Fruit fly (Drosophila melanogaster) ovary, adult (tissue): ENCODE measurements around the gene Mekk1.
A peak's percentile ranks its signal among the peaks of the same experiment; 100 is the strongest.

ENCODE experiments used
- CG17801 ChIP-seq: fragments of 200-800 bp; optimal IDR thresholded peaks from 2 replicates; lab custom pipeline; 2019; ENCODE audit warnings: missing biosample characterization, mild to moderate bottlenecking, missing genetic modification characterization, moderate library complexity; ENCODE audit not compliant: partially characterized antibody

Gene Mekk1

dm6 chr3R:18743270-18743922, at the start of gene Mekk1:
Gene Mekk1 (minus strand): TSS chr3R:18743594.
- peak; percentile 35 for TF ChIP-seq CG17801 (GFP tag; lab: Kevin White, UChicago)

DNA sequence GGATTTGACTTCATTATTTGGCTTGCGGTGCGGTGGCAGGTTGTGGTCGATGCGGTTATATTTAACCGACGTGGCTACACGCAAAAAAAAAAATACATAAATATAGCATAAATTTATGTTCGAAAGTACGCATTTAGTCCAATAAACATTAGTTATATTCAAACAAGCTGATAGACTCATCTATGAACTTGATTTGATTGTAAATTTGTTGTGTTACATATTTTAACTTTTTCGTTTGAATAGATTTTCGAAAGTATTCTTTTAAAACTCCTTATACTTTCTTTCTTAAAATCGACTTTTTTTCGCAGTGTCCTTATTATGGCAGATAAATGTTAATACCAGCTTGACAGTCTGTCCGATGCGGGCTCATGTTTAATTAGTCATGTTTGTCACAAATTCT, 47.2 kb upstream of the Mekk1 start:
- no peak for TF ChIP-seq CG17801 (GFP tag; lab: Kevin White, UChicago)

DNA sequence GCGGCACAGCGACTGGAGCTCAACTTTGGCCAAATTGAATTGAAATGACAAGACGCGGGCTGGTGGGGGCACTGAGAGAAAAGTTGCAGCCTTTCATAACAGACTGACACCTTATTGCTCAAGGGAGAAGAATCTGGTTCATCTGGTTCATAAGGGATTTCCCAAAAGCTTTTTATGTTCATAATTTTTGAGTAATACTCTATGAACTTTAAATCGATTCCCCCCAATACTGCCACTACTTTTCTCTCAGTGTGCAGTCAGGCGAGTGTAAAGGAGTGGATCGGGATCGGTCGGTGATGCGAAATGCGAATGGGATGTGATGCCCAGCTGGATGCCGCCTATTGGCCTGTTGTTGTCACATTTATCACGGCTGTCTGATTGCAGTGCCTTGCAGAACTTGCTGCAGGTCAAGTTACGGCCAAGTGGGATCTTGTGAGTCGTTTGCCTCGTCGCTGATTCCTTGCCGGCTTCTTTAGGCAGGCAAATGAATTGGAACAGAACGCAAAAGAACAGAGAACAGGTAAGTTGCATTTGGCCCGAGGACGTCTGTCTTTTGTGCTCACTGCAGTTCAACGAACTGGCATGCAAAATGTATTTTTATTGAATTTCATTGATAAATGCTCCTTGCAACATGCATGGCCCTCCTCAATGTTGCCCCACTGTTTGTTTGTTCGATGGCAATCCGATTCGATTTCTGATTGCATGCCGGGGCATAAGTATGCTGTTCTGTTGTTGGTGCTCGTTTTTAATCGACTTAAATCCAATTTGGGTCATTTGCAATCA, 45.2 kb upstream of the Mekk1 start:
- TF ChIP-seq CG17801 (GFP tag; lab: Kevin White, UChicago), result no peak

DNA sequence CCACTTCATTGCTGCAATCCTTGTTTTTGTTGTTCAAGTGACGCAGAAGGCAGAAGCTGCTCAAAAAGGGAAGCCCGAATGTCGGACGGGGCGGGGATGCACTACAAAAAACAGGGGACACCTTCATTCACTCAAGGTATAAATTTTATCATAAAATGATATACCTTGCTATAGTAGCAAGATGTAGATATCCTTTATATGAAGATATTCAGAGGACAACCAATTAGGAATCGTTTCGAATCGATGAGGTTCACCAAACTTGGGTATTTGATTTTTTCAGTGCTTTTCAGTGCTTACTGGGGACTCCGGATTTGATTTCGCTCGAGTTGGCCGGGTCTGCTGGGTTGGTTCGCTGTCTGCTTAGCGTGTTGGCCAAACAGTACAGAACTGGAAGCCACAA, 43.8 kb upstream of the Mekk1 start:
- no peak for TF ChIP-seq CG17801 (GFP tag; lab: Kevin White, UChicago)

dm6 chr3R:18785741-18786140, 42.3 kb upstream of the Mekk1 start:
- no peak for TF ChIP-seq CG17801 (GFP tag; lab: Kevin White, UChicago)

DNA sequence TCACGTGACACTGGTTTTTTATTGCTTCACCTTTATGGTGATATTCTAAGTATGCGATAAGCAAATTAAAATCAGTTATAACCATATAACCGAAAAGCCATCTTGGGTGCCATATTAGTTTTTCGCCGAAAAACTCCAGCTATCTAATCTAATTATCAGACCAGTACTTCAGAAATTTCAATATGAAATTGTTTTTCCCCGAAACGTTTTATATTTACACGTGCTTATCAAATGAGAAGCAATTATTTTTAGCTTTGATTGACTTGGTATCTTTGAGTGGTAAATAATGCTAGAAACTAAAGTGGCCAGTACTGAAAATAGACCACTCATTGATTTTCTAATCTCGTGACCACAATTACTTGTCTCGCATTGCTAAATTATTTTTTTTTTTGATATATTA, 39.8 kb upstream of the Mekk1 start:
- no peak for TF ChIP-seq CG17801 (GFP tag; lab: Kevin White, UChicago)

dm6 chr3R:18758548-18759257, 15.3 kb upstream of the Mekk1 start, which contains the start of gene Epg5:
Gene Epg5 (minus strand): TSS chr3R:18758873.
- peak; percentile 61 for TF ChIP-seq CG17801 (GFP tag; lab: Kevin White, UChicago)

- no peak for TF ChIP-seq CG17801 (GFP tag; lab: Kevin White, UChicago)
Observed at dm6 chr3R:18749786-18750185, 6.4 kb upstream of the Mekk1 start.

DNA sequence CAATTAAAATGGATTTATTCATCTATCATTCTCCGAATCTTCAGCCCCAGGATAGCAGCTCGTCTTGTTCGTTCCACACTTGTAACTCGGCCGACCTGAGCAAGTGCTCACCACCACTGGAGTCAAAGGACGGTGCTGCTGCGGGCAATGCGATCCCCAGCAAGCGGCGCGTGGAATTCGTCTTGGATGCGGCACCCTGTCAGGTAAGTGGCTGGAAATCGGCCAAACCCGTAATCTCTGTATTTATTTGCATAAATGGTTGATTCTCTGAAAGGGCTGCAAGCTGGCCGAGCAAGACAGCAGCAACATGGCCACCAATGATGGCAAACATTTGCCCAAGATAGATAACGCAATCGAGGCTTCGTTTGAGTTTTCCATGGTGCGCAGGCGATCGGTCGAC, 4.7 kb upstream of the Mekk1 start:
- no peak for TF ChIP-seq CG17801 (GFP tag; lab: Kevin White, UChicago)

DNA sequence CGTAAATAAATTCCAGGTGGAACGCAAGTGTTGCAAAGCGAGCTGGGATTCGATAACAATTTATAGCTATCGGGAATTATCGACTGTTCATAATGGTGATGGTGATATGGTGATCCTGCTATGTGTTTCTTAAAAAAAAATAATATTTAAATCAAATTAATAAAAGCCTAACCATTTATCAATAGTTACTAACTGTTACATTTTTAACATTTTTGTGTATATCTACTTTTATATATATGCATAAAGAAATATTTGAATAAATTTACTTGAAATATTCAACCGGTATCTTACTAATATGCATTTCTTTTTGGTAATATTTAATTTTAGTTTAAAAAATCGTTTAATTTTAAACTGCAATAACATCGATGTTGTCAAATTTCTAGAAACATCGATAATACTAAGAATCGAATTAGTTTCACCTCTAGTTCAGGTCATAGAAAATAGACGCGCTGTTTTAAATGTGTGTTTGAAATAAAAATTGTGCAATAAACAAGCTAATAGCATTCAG, 2.6 kb upstream of the Mekk1 start, which contains the start of the genes PGS1 and gwl:
Gene PGS1 (minus strand): TSS at position 81 of the 508 bp plus-strand sequence.
Gene gwl (plus strand): TSS at position 410 of the 508 bp plus-strand sequence.
- peak; percentile 87 for TF ChIP-seq CG17801 (GFP tag; lab: Kevin White, UChicago)

DNA sequence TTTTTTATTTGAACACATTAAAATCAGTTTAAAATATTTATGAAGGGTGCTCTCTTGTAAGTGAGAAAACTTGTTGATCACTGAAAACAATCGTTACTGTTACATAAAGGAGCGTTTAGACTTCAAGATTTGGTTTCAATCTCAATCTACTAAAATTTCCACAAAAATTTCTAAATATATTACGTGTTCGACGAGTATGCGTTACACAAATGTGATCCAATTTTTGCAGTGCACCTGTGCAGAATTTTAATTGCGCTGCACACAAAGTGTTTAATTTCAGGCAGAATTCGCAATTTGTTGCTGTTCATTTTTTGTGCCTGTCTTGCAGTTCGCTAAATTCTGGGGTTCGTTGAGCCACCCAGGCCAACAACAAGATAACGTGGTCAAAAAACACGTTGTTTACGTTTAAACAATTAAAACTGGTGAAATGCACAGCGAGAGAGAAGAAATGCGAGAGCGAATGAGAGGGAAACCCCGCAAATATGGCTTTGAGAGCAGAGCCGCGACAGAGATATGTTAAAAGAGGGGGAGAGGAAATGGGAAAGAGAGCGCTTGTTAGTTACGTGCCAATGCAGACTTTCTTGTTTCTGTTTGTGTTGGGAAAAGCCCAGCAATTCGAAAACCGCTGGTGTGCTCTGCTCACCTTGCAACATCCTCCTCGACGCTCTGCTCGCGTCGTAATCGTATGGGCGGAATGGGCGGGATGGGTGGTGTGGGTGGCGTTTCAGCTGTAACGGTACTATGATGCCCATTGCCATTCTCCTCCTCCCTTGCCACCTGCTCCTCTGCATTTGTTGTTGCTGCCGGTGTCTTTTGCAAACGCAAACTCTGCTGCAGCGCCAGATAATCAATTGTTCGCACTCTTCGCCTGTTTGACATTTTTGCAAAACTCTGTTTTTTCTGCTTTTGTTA, 780 bp downstream of the Mekk1 start:
- peak; percentile 71 for TF ChIP-seq CG17801 (GFP tag; lab: Kevin White, UChicago)

dm6 chr3R:18741844-18742187, 1.6 kb downstream of the Mekk1 start:
- TF ChIP-seq CG17801 (GFP tag; lab: Kevin White, UChicago), result no peak

- TF ChIP-seq CG17801 (GFP tag; lab: Kevin White, UChicago), result peak; percentile 89
Observed at dm6 chr3R:18741027-18741843, 2.2 kb downstream of the Mekk1 start.
